Worm (Caenorhabditis elegans): ENCODE data around the gene mcm-6.

mcm-6 gene

DNA sequence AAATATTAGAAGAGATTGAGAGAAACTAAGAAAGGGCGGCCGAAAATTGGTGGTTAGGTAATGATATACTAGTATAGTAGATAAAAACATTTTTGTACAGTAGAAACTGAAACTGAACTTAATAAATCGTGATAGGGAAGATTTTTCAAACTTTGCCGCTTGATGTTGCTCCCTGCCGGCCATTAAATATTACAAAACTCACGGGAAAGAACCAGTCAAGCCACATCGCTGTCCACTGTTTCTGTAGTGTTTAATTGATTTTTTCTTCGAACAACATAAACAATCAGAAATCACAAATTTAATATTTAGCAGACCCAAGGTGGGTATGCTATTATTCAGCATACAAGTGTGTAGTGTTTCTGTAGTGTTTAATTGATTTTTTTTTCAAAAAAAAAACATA lies 43.1 kb upstream of the mcm-6 start, which contains the start of gene T05G5.5:
T05G5.5 (minus strand) TSS at position 359 of the 400 bp plus-strand sequence.
- no peak for TF ChIP-seq flh-1 (GFP tag; optimal IDR thresholded peaks at IDR 0.05)
- TF ChIP-seq elt-1 (tag; optimal IDR thresholded peaks at IDR 0.05; ENCODE audit: borderline replicate concordance, insufficient read depth), result no peak
- TF ChIP-seq sptf-1 (tag; optimal IDR thresholded peaks at IDR 0.05), result no peak
- TF ChIP-seq blmp-1 (tag; optimal IDR thresholded peaks at IDR 0.05), result no peak
- TF ChIP-seq unc-62 (GFP tag; optimal IDR thresholded peaks at IDR 0.05), result no peak
- no peak for TF ChIP-seq nhr-76 (tag; optimal IDR thresholded peaks at IDR 0.05)
- no peak for TF ChIP-seq ceh-43 (GFP tag; optimal IDR thresholded peaks at IDR 0.05)
- no peak for TF ChIP-seq nhr-2 (tag; optimal IDR thresholded peaks at IDR 0.05)
- TF ChIP-seq bed-3 (GFP tag; optimal IDR thresholded peaks at IDR 0.05), result no peak
- TF ChIP-seq tbx-8 (GFP tag; optimal IDR thresholded peaks at IDR 0.05), result no peak

DNA sequence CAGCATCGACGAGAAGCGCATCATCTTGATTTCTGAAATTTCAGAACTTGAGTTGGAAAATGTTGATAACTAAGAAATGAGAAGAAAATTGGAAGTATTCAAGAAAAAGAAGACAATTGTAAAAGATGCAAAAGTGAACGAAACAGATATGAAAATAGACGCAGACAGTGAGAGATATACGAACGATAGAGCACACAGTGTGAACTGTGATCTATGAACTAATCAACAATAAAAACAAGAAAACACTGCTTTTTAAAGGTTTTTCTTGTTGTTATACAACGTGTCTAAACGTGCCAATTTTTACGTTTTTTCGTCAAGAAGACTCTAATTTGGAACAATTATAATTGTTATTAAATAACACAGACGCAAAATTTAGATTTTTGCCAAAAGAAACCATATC lies 41.3 kb upstream of the mcm-6 start, which contains the start of gene ech-6:
ech-6 (minus strand) TSS at position 32 of the 400 bp plus-strand sequence.
- TF ChIP-seq cnd-1 (tag; optimal IDR thresholded peaks at IDR 0.05), result no peak
- no peak for TF ChIP-seq mab-5 (tag; optimal IDR thresholded peaks at IDR 0.05)
- TF ChIP-seq flh-1 (GFP tag; optimal IDR thresholded peaks at IDR 0.05), result no peak
- TF ChIP-seq blmp-1 (tag; optimal IDR thresholded peaks at IDR 0.05), result no peak
- TF ChIP-seq ztf-11 (tag; optimal IDR thresholded peaks at IDR 0.05), result no peak
- TF ChIP-seq lin-13 (tag; optimal IDR thresholded peaks at IDR 0.05), result no peak
- no peak for TF ChIP-seq elt-3 (tag; optimal IDR thresholded peaks at IDR 0.05)
- TF ChIP-seq drap-1 (GFP tag; optimal IDR thresholded peaks at IDR 0.05), result no peak
- TF ChIP-seq lsy-2 (tag; optimal IDR thresholded peaks at IDR 0.05), result no peak
- no peak for TF ChIP-seq nhr-12 (tag; optimal IDR thresholded peaks at IDR 0.05)
- no peak for TF ChIP-seq ces-1 (GFP tag; optimal IDR thresholded peaks at IDR 0.05)
- TF ChIP-seq tbx-8 (GFP tag; optimal IDR thresholded peaks at IDR 0.05), result no peak
- no peak for TF ChIP-seq ceh-83 (GFP tag; optimal IDR thresholded peaks at IDR 0.05)

DNA sequence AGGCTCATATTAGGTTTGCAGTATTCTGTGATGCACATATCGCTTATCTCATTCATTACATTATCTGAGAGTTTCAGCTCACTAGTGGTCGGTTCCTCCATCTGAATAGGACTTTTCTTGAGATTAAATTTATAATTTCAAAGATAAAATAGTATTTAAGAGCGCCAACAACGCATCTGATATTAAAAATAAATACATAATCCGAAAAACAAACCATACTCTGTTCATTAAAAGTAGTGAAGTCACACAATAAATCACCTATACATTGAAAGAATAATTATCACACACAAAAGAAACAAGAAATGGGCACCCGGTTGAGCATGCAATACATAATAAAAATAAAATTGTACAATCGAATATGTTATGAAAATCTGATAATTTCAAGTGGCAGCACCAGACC lies 36.8 kb upstream of the mcm-6 start, which contains the start of gene vps-53:
vps-53 (minus strand) TSS at position 101 of the 400 bp plus-strand sequence.
- TF ChIP-seq unc-62 (GFP tag; optimal IDR thresholded peaks at IDR 0.05) (no peak), drap-1 (GFP tag; optimal IDR thresholded peaks at IDR 0.05) (no peak), lin-32 (GFP tag; optimal IDR thresholded peaks at IDR 0.05) (no peak), unc-39 (tag; optimal IDR thresholded peaks at IDR 0.05) (no peak), ceh-39 (tag; optimal IDR thresholded peaks at IDR 0.05) (no peak), ham-2 (GFP tag; optimal IDR thresholded peaks at IDR 0.05) (no peak), zip-8 (tag; optimal IDR thresholded peaks at IDR 0.05) (no peak), sem-2 (GFP tag; optimal IDR thresholded peaks at IDR 0.05) (no peak), unc-120 (tag; optimal IDR thresholded peaks at IDR 0.05; ENCODE audit: poor library complexity, severe bottlenecking) (no peak), pha-4 (tag; optimal IDR thresholded peaks at IDR 0.05) (no peak)

DNA sequence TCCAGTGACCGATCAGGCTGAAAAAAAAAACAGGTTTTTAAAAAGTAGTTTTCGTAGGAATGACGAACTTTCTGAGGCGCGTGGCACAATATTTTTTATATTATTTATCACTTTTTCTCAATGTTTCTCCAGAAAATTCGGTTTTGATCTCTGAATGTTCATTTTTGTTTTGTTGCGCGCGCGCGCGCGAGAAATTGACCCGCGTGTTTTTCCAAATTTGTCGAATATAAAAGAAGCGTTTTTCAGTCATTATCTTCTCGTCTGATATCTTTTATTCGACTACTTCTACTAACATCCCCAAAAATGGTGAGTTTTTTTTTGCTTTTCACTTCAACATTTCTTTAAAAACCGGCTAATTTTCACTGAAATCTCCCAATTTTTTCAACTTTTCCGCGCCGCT lies 35.3 kb upstream of the mcm-6 start, which contains the start of gene rmd-1:
rmd-1 (plus strand) TSS at position 247 of the 400 bp plus-strand sequence.
- TF ChIP-seq ceh-39 (tag; optimal IDR thresholded peaks at IDR 0.05) (no peak), elt-1 (tag; optimal IDR thresholded peaks at IDR 0.05; ENCODE audit: borderline replicate concordance, insufficient read depth) (no peak), nhr-28 (tag; optimal IDR thresholded peaks at IDR 0.05) (no peak), elt-3 (tag; optimal IDR thresholded peaks at IDR 0.05) (no peak), ceh-83 (GFP tag; optimal IDR thresholded peaks at IDR 0.05) (no peak), sem-2 (GFP tag; optimal IDR thresholded peaks at IDR 0.05) (no peak), drap-1 (GFP tag; optimal IDR thresholded peaks at IDR 0.05) (no peak), nhr-237 (tag; optimal IDR thresholded peaks at IDR 0.05) (no peak), unc-39 (tag; optimal IDR thresholded peaks at IDR 0.05) (no peak), snpc-4 (tag; optimal IDR thresholded peaks at IDR 0.05) (no peak)

DNA sequence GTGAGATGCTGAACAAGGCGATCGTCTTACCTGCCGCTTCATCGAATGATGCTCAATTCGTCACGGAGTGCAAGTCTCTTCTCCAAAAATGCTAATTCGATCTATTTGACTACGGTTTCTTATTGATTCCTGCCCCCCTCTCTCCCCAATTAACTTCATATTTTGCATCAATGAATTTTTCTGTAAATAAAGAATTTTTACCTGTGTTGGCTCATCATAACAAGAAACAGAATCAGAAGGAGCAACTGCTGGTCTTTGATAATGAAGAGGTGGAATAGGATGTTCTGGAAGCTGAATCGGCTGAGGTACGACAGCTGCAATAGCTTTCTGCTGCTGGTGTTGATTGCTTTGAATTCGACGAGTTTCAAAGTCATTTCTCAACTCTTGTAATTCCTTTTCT lies 34.0 kb upstream of the mcm-6 start:
- TF ChIP-seq elt-1 (tag; optimal IDR thresholded peaks at IDR 0.05; ENCODE audit: borderline replicate concordance, insufficient read depth), result no peak
- TF ChIP-seq elt-3 (tag; optimal IDR thresholded peaks at IDR 0.05), result no peak
- TF ChIP-seq ztf-11 (tag; optimal IDR thresholded peaks at IDR 0.05), result no peak
- TF ChIP-seq nhr-2 (tag; optimal IDR thresholded peaks at IDR 0.05), result no peak
- TF ChIP-seq nhr-76 (tag; optimal IDR thresholded peaks at IDR 0.05), result no peak
- no peak for TF ChIP-seq tbx-8 (GFP tag; optimal IDR thresholded peaks at IDR 0.05)
- TF ChIP-seq mls-2 (tag; optimal IDR thresholded peaks at IDR 0.05), result no peak
- TF ChIP-seq drap-1 (GFP tag; optimal IDR thresholded peaks at IDR 0.05), result no peak
- TF ChIP-seq lsy-2 (tag; optimal IDR thresholded peaks at IDR 0.05), result no peak
- TF ChIP-seq ceh-39 (tag; optimal IDR thresholded peaks at IDR 0.05), result no peak
